Worm (Caenorhabditis elegans) whole organism, young adult: Measurements from ENCODE around the gene K02C4.3.
A peak's percentile ranks its signal among the peaks of the same experiment; 100 is the strongest.

Experiments
- B0035.1 ChIP-seq: sonication (generic microtip); optimal IDR thresholded peaks from 2 replicates; lab custom pipeline; 2016; ENCODE audit warnings: missing genetic modification characterization, mild to moderate bottlenecking, missing compliant biosample characterization, missing genotype, missing genetic modification reagents
- B0261.1 ChIP-seq: sonication (generic microtip); optimal IDR thresholded peaks from 2 replicates; lab custom pipeline; 2016; ENCODE audit warnings: mild to moderate bottlenecking, missing genetic modification characterization, moderate library complexity, missing compliant biosample characterization
- F10E7.11 ChIP-seq: sonication (generic microtip); optimal IDR thresholded peaks from 2 replicates; lab custom pipeline; 2017; ENCODE audit warnings: mild to moderate bottlenecking, missing genetic modification characterization, moderate library complexity, missing compliant biosample characterization
- F23B12.7 ChIP-seq: sonication (generic microtip); optimal IDR thresholded peaks from 2 replicates; lab custom pipeline; 2017; ENCODE audit warnings: missing genetic modification characterization, mild to moderate bottlenecking, missing compliant biosample characterization, antibody characterized with exemption, moderate library complexity; ENCODE audit not compliant: insufficient read depth
- F55B11.4 ChIP-seq: sonication (generic microtip); optimal IDR thresholded peaks from 2 replicates; lab custom pipeline; 2016; ENCODE audit warnings: missing compliant biosample characterization, missing genetic modification characterization, borderline replicate concordance; ENCODE audit not compliant: insufficient read depth
- K12H6.12 ChIP-seq: fragments of 200-800 bp; sonication (Bioruptor generic); optimal IDR thresholded peaks from 2 replicates; lab custom pipeline; 2018; ENCODE audit warnings: mild to moderate bottlenecking, missing genetic modification characterization, missing compliant biosample characterization
- T26A5.8 ChIP-seq: sonication (generic microtip); optimal IDR thresholded peaks from 2 replicates; lab custom pipeline; 2016; ENCODE audit warnings: missing genetic modification characterization, missing compliant biosample characterization
- Y56A3A.18 ChIP-seq: fragments of 200-800 bp; sonication (Bioruptor generic); IDR thresholded peaks from 2 replicates; pipeline ENCODE4 v1.3.6; 2022; ENCODE audit warnings: missing genetic modification reagents, missing genetic modification characterization, missing compliant biosample characterization
- ama-1 ChIP-seq, 3 experiments: fragments of 150-350 bp in 1 of 3; sonication (generic microtip) in 2 of 3; optimal IDR thresholded peaks; 2 replicates each; lab custom pipeline; 2014 to 2018; ENCODE audit warnings: missing biosample characterization in 2 of 3, missing genetic modification characterization in 2 of 3, missing genetic modification reagents in 2 of 3
- aptf-2 ChIP-seq: fragments of 200-800 bp; sonication (Bioruptor generic); conservative IDR thresholded peaks from 2 replicates; pipeline ENCODE4 v1.3.6; 2022; ENCODE audit warnings: missing genetic modification reagents, missing genetic modification characterization, missing compliant biosample characterization
- attf-5 ChIP-seq: fragments of 200-800 bp; sonication (Bioruptor generic); optimal IDR thresholded peaks from 2 replicates; lab custom pipeline; 2018; ENCODE audit warnings: mild to moderate bottlenecking, missing genetic modification characterization, missing compliant biosample characterization
- attf-6 ChIP-seq: fragments of 200-800 bp; sonication (Bioruptor generic); IDR thresholded peaks from 2 replicates; pipeline ENCODE4 v1.3.6; 2022; ENCODE audit warnings: missing genetic modification reagents, missing genetic modification characterization, missing compliant biosample characterization
- cebp-1 ChIP-seq, 2 experiments: fragments of 200-800 bp in 1 of 2; sonication (Bioruptor generic) in 1 of 2; sonication (generic microtip) in 1 of 2; IDR thresholded peaks in 1 of 2; optimal IDR thresholded peaks in 1 of 2; 2 replicates each; pipeline versions ENCODE4 v1.3.6 to Lab custom; 2017 to 2022; ENCODE audit warnings: missing compliant biosample characterization in 2 of 2, missing genetic modification characterization in 2 of 2, mild to moderate bottlenecking in 1 of 2, missing genetic modification reagents in 1 of 2, moderate library complexity in 1 of 2
- cebp-2 ChIP-seq: fragments of 200-800 bp; sonication (Bioruptor generic); IDR thresholded peaks from 2 replicates; pipeline ENCODE4 v1.3.6; 2022; ENCODE audit warnings: missing genetic modification characterization, missing compliant biosample characterization
- ceh-100 ChIP-seq: fragments of 200-800 bp; sonication (Bioruptor generic); IDR thresholded peaks from 2 replicates; pipeline ENCODE4 v1.3.6; 2022; ENCODE audit warnings: missing genetic modification reagents, missing genetic modification characterization, missing compliant biosample characterization
- ceh-40 ChIP-seq: fragments of 200-800 bp; sonication (Bioruptor generic); IDR thresholded peaks from 2 replicates; pipeline ENCODE4 v1.3.6; 2022; ENCODE audit warnings: missing genetic modification characterization, missing compliant biosample characterization
- egrh-3 ChIP-seq: fragments of 200-800 bp; sonication (Bioruptor generic); IDR thresholded peaks from 2 replicates; pipeline ENCODE4 v1.3.6; 2022; ENCODE audit warnings: missing genetic modification reagents, missing genetic modification characterization, missing compliant biosample characterization
- ekl-4 ChIP-seq: fragments of 200-800 bp; sonication (Bioruptor generic); IDR thresholded peaks from 2 replicates; pipeline ENCODE4 v1.3.6; 2022; ENCODE audit warnings: missing genetic modification reagents, missing genetic modification characterization, missing compliant biosample characterization
- fkh-3 ChIP-seq: sonication (generic microtip); optimal IDR thresholded peaks from 2 replicates; lab custom pipeline; 2016; ENCODE audit warnings: mild to moderate bottlenecking, missing genetic modification characterization, missing compliant biosample characterization
- gei-17 ChIP-seq: fragments of 200-800 bp; sonication (Bioruptor generic); optimal IDR thresholded peaks from 2 replicates; lab custom pipeline; 2018; ENCODE audit warnings: mild to moderate bottlenecking, missing genetic modification characterization, missing compliant biosample characterization
- hlh-12 ChIP-seq: sonication (generic microtip); optimal IDR thresholded peaks from 2 replicates; lab custom pipeline; 2016; ENCODE audit warnings: missing genetic modification characterization, missing compliant biosample characterization
- hmg-1.2 ChIP-seq: fragments of 200-800 bp; sonication (Bioruptor generic); IDR thresholded peaks from 2 replicates; pipeline ENCODE4 v1.3.6; 2022; ENCODE audit warnings: missing genetic modification reagents, missing genetic modification characterization, missing compliant biosample characterization
- let-607 ChIP-seq, 2 experiments: fragments of 200-800 bp in 1 of 2; sonication (Bioruptor generic) in 1 of 2; sonication (generic microtip) in 1 of 2; optimal IDR thresholded peaks; 2 replicates each; lab custom pipeline; 2016 to 2018; ENCODE audit warnings: mild to moderate bottlenecking in 2 of 2, missing compliant biosample characterization in 2 of 2, missing genetic modification characterization in 2 of 2, moderate library complexity in 2 of 2, missing genotype in 1 of 2
- lir-1 ChIP-seq: fragments of 200-800 bp; sonication (Bioruptor generic); conservative IDR thresholded peaks from 2 replicates; pipeline ENCODE4 v1.3.6; 2022; ENCODE audit warnings: missing genetic modification reagents, missing genetic modification characterization, missing compliant biosample characterization
- madf-10 ChIP-seq: sonication (generic microtip); optimal IDR thresholded peaks from 2 replicates; lab custom pipeline; 2016; ENCODE audit warnings: mild to moderate bottlenecking, missing genetic modification characterization, missing compliant biosample characterization
- mes-4 ChIP-seq: sonication (generic microtip); optimal IDR thresholded peaks from 2 replicates; lab custom pipeline; 2016; ENCODE audit warnings: missing genotype, missing genetic modification characterization, missing compliant biosample characterization
- mxl-1 ChIP-seq: sonication (generic microtip); optimal IDR thresholded peaks from 2 replicates; lab custom pipeline; 2016; ENCODE audit warnings: missing genetic modification characterization, missing compliant biosample characterization
- nfya-1 ChIP-seq: sonication (generic microtip); optimal IDR thresholded peaks from 2 replicates; lab custom pipeline; 2017; ENCODE audit warnings: antibody characterized with exemption, missing compliant biosample characterization, missing genetic modification characterization, borderline replicate concordance; ENCODE audit not compliant: insufficient read depth
- nfya-2 ChIP-seq: fragments of 200-800 bp; sonication (Bioruptor generic); IDR thresholded peaks from 2 replicates; pipeline ENCODE4 v1.3.6; 2022; ENCODE audit warnings: missing genetic modification reagents, missing genetic modification characterization, missing compliant biosample characterization
- nhr-27 ChIP-seq: fragments of 200-800 bp; sonication (Bioruptor generic); optimal IDR thresholded peaks from 2 replicates; lab custom pipeline; 2018; ENCODE audit warnings: mild to moderate bottlenecking, missing genetic modification characterization, moderate library complexity, missing compliant biosample characterization
- nhr-90 ChIP-seq: sonication (generic microtip); optimal IDR thresholded peaks from 2 replicates; lab custom pipeline; 2016; ENCODE audit warnings: missing genotype, mild to moderate bottlenecking, missing genetic modification characterization, missing compliant biosample characterization
- rcor-1 ChIP-seq: fragments of 200-800 bp; sonication (Bioruptor generic); IDR thresholded peaks from 2 replicates; pipeline ENCODE4 v1.3.6; 2022; ENCODE audit warnings: missing genetic modification reagents, missing genetic modification characterization, missing compliant biosample characterization
- rpc-1 ChIP-seq, 2 experiments: fragments of 150-350 bp in 1 of 2; sonication (generic microtip) in 1 of 2; optimal IDR thresholded peaks; 2 replicates each; lab custom pipeline; 2014 to 2018; ENCODE audit warnings: missing biosample characterization in 1 of 2, missing genetic modification characterization in 1 of 2, missing genetic modification reagents in 1 of 2, missing genotype in 1 of 2
- sdz-38 ChIP-seq: sonication (generic microtip); optimal IDR thresholded peaks from 2 replicates; lab custom pipeline; 2016; ENCODE audit warnings: missing genotype, missing genetic modification characterization, missing compliant biosample characterization
- sea-2 ChIP-seq: fragments of 200-800 bp; sonication (Bioruptor generic); IDR thresholded peaks from 2 replicates; pipeline ENCODE4 v1.3.6; 2022; ENCODE audit warnings: missing genetic modification characterization, missing compliant biosample characterization
- snpc-1.1 ChIP-seq: sonication (generic microtip); optimal IDR thresholded peaks from 2 replicates; lab custom pipeline; 2017; ENCODE audit warnings: missing genetic modification characterization, mild to moderate bottlenecking, missing compliant biosample characterization, antibody characterized with exemption, moderate library complexity, missing genotype, missing genetic modification reagents; ENCODE audit not compliant: insufficient read depth
- snpc-1.3 ChIP-seq: sonication (generic microtip); optimal IDR thresholded peaks from 2 replicates; lab custom pipeline; 2017; ENCODE audit warnings: missing genetic modification characterization, mild to moderate bottlenecking, missing compliant biosample characterization, antibody characterized with exemption, moderate library complexity, missing genotype, missing genetic modification reagents; ENCODE audit not compliant: insufficient read depth
- snpc-3.4 ChIP-seq: sonication (generic microtip); optimal IDR thresholded peaks from 2 replicates; lab custom pipeline; 2017; ENCODE audit warnings: missing genetic modification characterization, mild to moderate bottlenecking, missing compliant biosample characterization, antibody characterized with exemption, moderate library complexity, missing genotype, missing genetic modification reagents
- sptf-2 ChIP-seq: fragments of 200-800 bp; sonication (Bioruptor generic); optimal IDR thresholded peaks from 2 replicates; lab custom pipeline; 2018; ENCODE audit warnings: mild to moderate bottlenecking, missing genetic modification characterization, missing compliant biosample characterization
- tbx-9 ChIP-seq: sonication (generic microtip); optimal IDR thresholded peaks from 2 replicates; lab custom pipeline; 2016; ENCODE audit warnings: borderline replicate concordance, missing genetic modification characterization, inconsistent platforms, missing compliant biosample characterization
- tlf-1 ChIP-seq: fragments of 200-800 bp; sonication (Bioruptor generic); optimal IDR thresholded peaks from 2 replicates; lab custom pipeline; 2018; ENCODE audit warnings: mild to moderate bottlenecking, missing genetic modification characterization, missing compliant biosample characterization
- xnd-1 ChIP-seq: sonication (generic microtip); optimal IDR thresholded peaks from 2 replicates; lab custom pipeline; 2016; ENCODE audit warnings: missing genotype, missing genetic modification reagents, missing genetic modification characterization, missing compliant biosample characterization
- zim-3 ChIP-seq: sonication (generic microtip); optimal IDR thresholded peaks from 2 replicates; lab custom pipeline; 2017; ENCODE audit warnings: mild to moderate bottlenecking, missing genetic modification characterization, moderate library complexity, missing compliant biosample characterization
- ztf-25 ChIP-seq: fragments of 200-800 bp; sonication (Bioruptor generic); IDR thresholded peaks from 2 replicates; pipeline ENCODE4 v1.3.6; 2022; ENCODE audit warnings: missing genetic modification reagents, missing genetic modification characterization, missing compliant biosample characterization
- ztf-26 ChIP-seq: sonication (generic microtip); optimal IDR thresholded peaks from 2 replicates; lab custom pipeline; 2017; ENCODE audit warnings: missing genetic modification characterization, missing compliant biosample characterization
- ztf-3 ChIP-seq: fragments of 200-800 bp; sonication (Bioruptor generic); optimal IDR thresholded peaks from 2 replicates; lab custom pipeline; 2018; ENCODE audit warnings: mild to moderate bottlenecking, missing genetic modification characterization, missing compliant biosample characterization

Gene K02C4.3

ce11 chrII:8062334-8062791 is 24.3 kb downstream of the K02C4.3 start, which contains the start of gene ufd-2:
Gene ufd-2, plus strand, starts transcription at chrII:8062741.
- TF ChIP-seq tbx-9 (tag; lab: Kevin White, UChicago) (no peak), sdz-38 (tag; lab: Kevin White, UChicago) (no peak), F10E7.11 (tag; lab: Kevin White, UChicago) (no peak), rpc-1 (optimal IDR thresholded peaks at IDR 0.05; lab: Kevin White, UChicago) (no peak), rpc-1 (tag; optimal IDR thresholded peaks at IDR 0.05; lab: Kevin White, UChicago) (no peak), Y56A3A.18 (GFP tag; lab: Robert Waterston, UW) (no peak), sptf-2 (no peak), cebp-2 (GFP tag; lab: Robert Waterston, UW) (no peak), ztf-26 (tag; lab: Kevin White, UChicago) (no peak), F23B12.7 (peak; percentile 87), hmg-1.2 (GFP tag; lab: Robert Waterston, UW) (peak; percentile 61; the same call in 1 of the 2 replicates), let-607 (tag; optimal IDR thresholded peaks at IDR 0.05; lab: Kevin White, UChicago) (peak in 1 of 2 experiments; percentile 17), madf-10 (no peak), B0261.1 (tag; lab: Kevin White, UChicago) (no peak), nhr-90 (tag; lab: Kevin White, UChicago) (no peak), hlh-12 (tag; lab: Kevin White, UChicago) (no peak), aptf-2 (no peak), ama-1 (optimal IDR thresholded peaks at IDR 0.05; lab: Kevin White, UChicago) (no peak), ama-1 (GFP tag; optimal IDR thresholded peaks at IDR 0.05; lab: Kevin White, UChicago) (no peak), mes-4 (no peak), nfya-1 (tag; lab: Kevin White, UChicago) (no peak), snpc-1.1 (no peak), nfya-2 (no peak), fkh-3 (tag; lab: Kevin White, UChicago) (no peak), lir-1 (GFP tag; lab: Robert Waterston, UW) (no peak), K12H6.12 (tag; lab: Kevin White, UChicago) (peak; percentile 46), rcor-1 (GFP tag; lab: Robert Waterston, UW) (0 out of 2 replicates have a peak, but pooled peaks have one; percentile 64), egrh-3 (GFP tag; lab: Robert Waterston, UW) (peak; percentile 64), snpc-3.4 (tag; lab: Kevin White, UChicago) (no peak), tlf-1 (no peak), mxl-1 (tag; lab: Kevin White, UChicago) (no peak), attf-6 (no peak), sea-2 (no peak), B0035.1 (tag; lab: Kevin White, UChicago) (no peak), ceh-40 (GFP tag; lab: Robert Waterston, UW) (no peak), attf-5 (GFP tag; lab: Kevin White, UChicago) (peak; percentile 82), ceh-100 (GFP tag; lab: Robert Waterston, UW) (peak; percentile 93), F55B11.4 (tag; lab: Kevin White, UChicago) (no peak), nhr-27 (tag; lab: Kevin White, UChicago) (no peak), T26A5.8 (no peak), cebp-1 (GFP tag; IDR thresholded peaks at IDR 0.05; lab: Robert Waterston, UW) (no peak), cebp-1 (tag; optimal IDR thresholded peaks at IDR 0.05; lab: Kevin White, UChicago) (no peak), snpc-1.3 (tag; lab: Kevin White, UChicago) (no peak), ekl-4 (no peak), zim-3 (tag; lab: Kevin White, UChicago) (no peak), xnd-1 (peak; percentile 22), gei-17 (GFP tag; lab: Kevin White, UChicago) (no peak), ztf-3 (GFP tag; lab: Kevin White, UChicago) (no peak), ztf-25 (GFP tag; lab: Robert Waterston, UW) (no peak)
